Worm (Caenorhabditis elegans) whole organism, late embryonic: Measurements from ENCODE around the gene ccep-135.
A peak's percentile ranks its signal among the peaks of the same experiment; 100 is the strongest.

Source experiments
- C38D4.7 ChIP-seq: fragments of 200-800 bp; sonication (Bioruptor generic); optimal IDR thresholded peaks from 2 replicates; lab custom pipeline; 2018; ENCODE audit warnings: mild to moderate bottlenecking, missing genetic modification characterization, moderate library complexity, missing compliant biosample characterization
- F13H6.1 ChIP-seq: sonication (generic microtip); optimal IDR thresholded peaks from 2 replicates; lab custom pipeline; 2016; ENCODE audit warnings: missing genetic modification characterization, missing compliant biosample characterization
- T23F11.4 ChIP-seq: fragments of 200-800 bp; sonication (Bioruptor generic); optimal IDR thresholded peaks from 2 replicates; lab custom pipeline; 2018; ENCODE audit warnings: mild to moderate bottlenecking, missing genetic modification characterization, missing compliant biosample characterization
- Y22D7AL.16 ChIP-seq: sonication (generic microtip); optimal IDR thresholded peaks from 2 replicates; lab custom pipeline; 2016; ENCODE audit warnings: missing genetic modification characterization, missing compliant biosample characterization
- ama-1 ChIP-seq: fragments of 150-350 bp; optimal IDR thresholded peaks from 2 replicates; lab custom pipeline; 2014
- ceh-18 ChIP-seq: sonication (generic microtip); optimal IDR thresholded peaks from 2 replicates; lab custom pipeline; 2016; ENCODE audit warnings: missing genetic modification characterization, missing compliant biosample characterization
- ceh-30 ChIP-seq: fragments of 150-350 bp; optimal IDR thresholded peaks from 2 replicates; lab custom pipeline; 2014; ENCODE audit warnings: missing biosample characterization, missing genetic modification characterization
- ceh-34 ChIP-seq: sonication (generic microtip); optimal IDR thresholded peaks from 2 replicates; lab custom pipeline; 2016; ENCODE audit warnings: mild to moderate bottlenecking, missing genetic modification characterization, missing compliant biosample characterization
- ceh-45 ChIP-seq: fragments of 200-800 bp; sonication (Bioruptor generic); IDR thresholded peaks from 2 replicates; pipeline ENCODE4 v1.3.6; 2022; ENCODE audit warnings: missing genetic modification reagents, missing genetic modification characterization, missing compliant biosample characterization
- ceh-6 ChIP-seq: fragments of 200-800 bp; sonication (Bioruptor generic); optimal IDR thresholded peaks from 2 replicates; lab custom pipeline; 2018; ENCODE audit warnings: mild to moderate bottlenecking, missing genetic modification characterization, missing compliant biosample characterization
- ceh-9 ChIP-seq: sonication (generic microtip); optimal IDR thresholded peaks from 2 replicates; lab custom pipeline; 2016; ENCODE audit warnings: mild to moderate bottlenecking, missing genetic modification characterization, inconsistent platforms, missing compliant biosample characterization
- dve-1 ChIP-seq: sonication (generic microtip); optimal IDR thresholded peaks from 2 replicates; lab custom pipeline; 2017; ENCODE audit warnings: antibody characterized with exemption, mild to moderate bottlenecking, missing genetic modification characterization, missing compliant biosample characterization
- elt-4 ChIP-seq: sonication (generic microtip); optimal IDR thresholded peaks from 2 replicates; lab custom pipeline; 2016; ENCODE audit warnings: missing genetic modification characterization, missing compliant biosample characterization
- ets-4 ChIP-seq: sonication (generic microtip); optimal IDR thresholded peaks from 2 replicates; lab custom pipeline; 2016; ENCODE audit warnings: missing genetic modification characterization, missing compliant biosample characterization
- fax-1 ChIP-seq: sonication (generic microtip); optimal IDR thresholded peaks from 2 replicates; lab custom pipeline; 2016; ENCODE audit warnings: missing genotype, missing genetic modification characterization, missing compliant biosample characterization
- fkh-10 ChIP-seq: fragments of 150-350 bp; optimal IDR thresholded peaks from 2 replicates; lab custom pipeline; 2014; ENCODE audit warnings: missing biosample characterization, missing genetic modification reagents, missing genetic modification characterization
- fkh-6 ChIP-seq: sonication (generic microtip); optimal IDR thresholded peaks from 2 replicates; lab custom pipeline; 2016; ENCODE audit warnings: missing genetic modification characterization, missing compliant biosample characterization
- hlh-15 ChIP-seq: sonication (generic microtip); optimal IDR thresholded peaks from 2 replicates; lab custom pipeline; 2016; ENCODE audit warnings: missing genetic modification characterization, missing compliant biosample characterization
- hlh-6 ChIP-seq: sonication (generic microtip); optimal IDR thresholded peaks from 2 replicates; lab custom pipeline; 2016; ENCODE audit warnings: missing genotype, missing genetic modification characterization, missing compliant biosample characterization
- hlh-8 ChIP-seq: sonication (generic microtip); optimal IDR thresholded peaks from 2 replicates; lab custom pipeline; 2016; ENCODE audit warnings: missing genotype, missing genetic modification characterization, missing compliant biosample characterization
- lim-6 ChIP-seq: sonication (generic microtip); optimal IDR thresholded peaks from 2 replicates; lab custom pipeline; 2016; ENCODE audit warnings: missing genetic modification characterization, missing compliant biosample characterization
- lin-11 ChIP-seq: fragments of 200-800 bp; sonication (Bioruptor generic); optimal IDR thresholded peaks from 2 replicates; lab custom pipeline; 2018; ENCODE audit warnings: mild to moderate bottlenecking, missing genetic modification characterization, missing compliant biosample characterization
- madf-2 ChIP-seq: sonication (generic microtip); optimal IDR thresholded peaks from 2 replicates; lab custom pipeline; 2017; ENCODE audit warnings: missing genetic modification characterization, missing compliant biosample characterization
- mec-3 ChIP-seq: sonication (generic microtip); optimal IDR thresholded peaks from 2 replicates; lab custom pipeline; 2016; ENCODE audit warnings: borderline replicate concordance, missing genetic modification characterization, missing compliant biosample characterization
- npax-4 ChIP-seq: sonication (generic microtip); optimal IDR thresholded peaks from 2 replicates; lab custom pipeline; 2016; ENCODE audit warnings: missing genetic modification characterization, missing compliant biosample characterization
- odd-2 ChIP-seq: sonication (generic microtip); optimal IDR thresholded peaks from 2 replicates; lab custom pipeline; 2017; ENCODE audit warnings: antibody characterized with exemption, mild to moderate bottlenecking, missing genetic modification characterization, missing compliant biosample characterization
- pag-3 ChIP-seq: sonication (generic microtip); optimal IDR thresholded peaks from 2 replicates; lab custom pipeline; 2016; ENCODE audit warnings: missing compliant biosample characterization, missing genetic modification characterization, borderline replicate concordance
- pha-2 ChIP-seq: sonication (generic microtip); optimal IDR thresholded peaks from 2 replicates; lab custom pipeline; 2017; ENCODE audit warnings: mild to moderate bottlenecking, missing genetic modification characterization, missing compliant biosample characterization
- pqm-1 ChIP-seq: sonication (generic microtip); optimal IDR thresholded peaks from 2 replicates; lab custom pipeline; 2016; ENCODE audit warnings: missing genetic modification characterization, missing compliant biosample characterization
- pros-1 ChIP-seq: fragments of 150-350 bp; optimal IDR thresholded peaks from 2 replicates; lab custom pipeline; 2014; ENCODE audit warnings: missing biosample characterization, missing genetic modification reagents, missing genetic modification characterization
- rnt-1 ChIP-seq: sonication (generic microtip); optimal IDR thresholded peaks from 2 replicates; lab custom pipeline; 2016; ENCODE audit warnings: missing genetic modification characterization, missing compliant biosample characterization
- sox-4 ChIP-seq: sonication (generic microtip); optimal IDR thresholded peaks from 2 replicates; lab custom pipeline; 2017; ENCODE audit warnings: mild to moderate bottlenecking, missing genetic modification characterization, inconsistent platforms, missing compliant biosample characterization
- syd-9 ChIP-seq: sonication (generic microtip); optimal IDR thresholded peaks from 2 replicates; lab custom pipeline; 2016; ENCODE audit warnings: mild to moderate bottlenecking, missing genetic modification characterization, moderate library complexity, missing compliant biosample characterization
- tbx-7 ChIP-seq: sonication (generic microtip); optimal IDR thresholded peaks from 2 replicates; lab custom pipeline; 2016; ENCODE audit warnings: missing genotype, missing genetic modification characterization, missing compliant biosample characterization
- ttx-3 ChIP-seq: sonication (generic microtip); optimal IDR thresholded peaks from 2 replicates; lab custom pipeline; 2016; ENCODE audit warnings: missing genetic modification reagents, missing genetic modification characterization, missing compliant biosample characterization
- unc-42 ChIP-seq: sonication (generic microtip); optimal IDR thresholded peaks from 2 replicates; lab custom pipeline; 2016; ENCODE audit warnings: missing genotype, missing genetic modification characterization, missing compliant biosample characterization
- unc-86 ChIP-seq: sonication (generic microtip); optimal IDR thresholded peaks from 2 replicates; lab custom pipeline; 2016; ENCODE audit warnings: missing genetic modification characterization, missing compliant biosample characterization
- zip-5 ChIP-seq: sonication (generic microtip); optimal IDR thresholded peaks from 2 replicates; lab custom pipeline; 2016; ENCODE audit warnings: missing genetic modification characterization, missing compliant biosample characterization
- ztf-16 ChIP-seq: sonication (generic microtip); optimal IDR thresholded peaks from 2 replicates; lab custom pipeline; 2017; ENCODE audit warnings: missing genetic modification characterization, missing compliant biosample characterization

Gene ccep-135

DNA sequence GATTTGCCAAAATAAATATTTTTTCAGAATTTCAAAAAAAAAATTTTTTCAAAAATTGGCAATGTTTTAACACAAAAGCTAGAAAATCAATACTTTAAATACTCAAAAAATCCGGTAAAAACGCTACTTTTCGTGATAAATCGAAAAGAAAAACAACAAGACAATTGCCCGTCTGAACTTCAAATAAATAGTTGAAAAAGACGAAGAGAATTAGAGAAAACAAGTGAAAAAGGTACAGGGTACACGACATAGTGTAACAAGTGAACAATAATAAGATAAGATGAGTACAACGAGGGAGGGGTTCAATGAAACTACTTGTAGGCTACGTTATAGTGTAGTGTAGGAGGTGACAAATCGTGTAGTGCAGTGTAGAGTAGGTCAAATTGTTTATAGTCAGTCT is 12.9 kb downstream of the ccep-135 start:
- TF ChIP-seq ceh-45 (no peak), pag-3 (tag; lab: Kevin White, UChicago) (no peak), lin-11 (tag; lab: Kevin White, UChicago) (no peak), ztf-16 (tag; lab: Kevin White, UChicago) (no peak), ceh-30 (tag; lab: Kevin White, UChicago) (peak; percentile 97), ceh-9 (tag; lab: Kevin White, UChicago) (no peak), pros-1 (no peak), hlh-15 (no peak)

ce11 chrIII:3105212-3105611 is 13.5 kb downstream of the ccep-135 start:
- no peak for TF ChIP-seq pag-3 (tag; lab: Kevin White, UChicago)
- TF ChIP-seq ceh-9 (tag; lab: Kevin White, UChicago), result no peak
- no peak for TF ChIP-seq rnt-1 (tag; lab: Kevin White, UChicago)
- TF ChIP-seq ets-4 (tag; lab: Kevin White, UChicago), result no peak
- no peak for TF ChIP-seq tbx-7 (tag; lab: Kevin White, UChicago)
- TF ChIP-seq pha-2 (tag; lab: Kevin White, UChicago), result no peak
- no peak for TF ChIP-seq ceh-34
- no peak for TF ChIP-seq fkh-6
- no peak for TF ChIP-seq ceh-18 (tag; lab: Kevin White, UChicago)
- no peak for TF ChIP-seq sox-4 (tag; lab: Kevin White, UChicago)
- TF ChIP-seq, all 69 proteins: peak for 0

DNA sequence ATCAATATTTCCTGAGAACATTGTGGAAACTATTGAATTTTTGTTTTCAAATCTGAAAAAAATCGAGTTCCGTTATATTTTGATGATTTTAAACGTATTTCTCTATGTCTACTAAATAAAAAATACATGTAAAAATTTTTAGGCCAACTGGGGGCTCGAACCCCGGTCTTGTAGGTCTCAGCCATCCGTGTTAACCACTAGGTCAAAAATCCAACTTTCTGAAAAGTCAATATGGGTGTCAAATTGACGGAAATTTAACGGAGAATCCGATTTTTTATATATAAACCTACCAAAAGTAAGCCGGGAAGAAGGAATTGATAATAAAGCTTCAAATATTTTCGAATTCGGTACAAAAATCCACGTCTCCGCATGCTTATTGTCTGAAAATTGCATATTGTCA is 14.6 kb downstream of the ccep-135 start:
- TF ChIP-seq Y22D7AL.16, result no peak

ce11 chrIII:3107530-3107929 is 15.9 kb downstream of the ccep-135 start:
- TF ChIP-seq unc-86 (tag; lab: Kevin White, UChicago), result no peak
- TF ChIP-seq unc-42 (tag; lab: Kevin White, UChicago), result no peak
- TF ChIP-seq ztf-16 (tag; lab: Kevin White, UChicago), result no peak
- TF ChIP-seq elt-4 (tag; lab: Kevin White, UChicago), result no peak
- TF ChIP-seq fkh-10 (GFP tag; lab: Kevin White, UChicago), result no peak
- TF ChIP-seq odd-2, result no peak
- no peak for TF ChIP-seq F13H6.1 (tag; lab: Kevin White, UChicago)
- no peak for TF ChIP-seq ama-1 (lab: Kevin White, UChicago)
- no peak for TF ChIP-seq ttx-3 (tag; lab: Kevin White, UChicago)
- TF ChIP-seq ceh-9 (tag; lab: Kevin White, UChicago), result no peak

DNA sequence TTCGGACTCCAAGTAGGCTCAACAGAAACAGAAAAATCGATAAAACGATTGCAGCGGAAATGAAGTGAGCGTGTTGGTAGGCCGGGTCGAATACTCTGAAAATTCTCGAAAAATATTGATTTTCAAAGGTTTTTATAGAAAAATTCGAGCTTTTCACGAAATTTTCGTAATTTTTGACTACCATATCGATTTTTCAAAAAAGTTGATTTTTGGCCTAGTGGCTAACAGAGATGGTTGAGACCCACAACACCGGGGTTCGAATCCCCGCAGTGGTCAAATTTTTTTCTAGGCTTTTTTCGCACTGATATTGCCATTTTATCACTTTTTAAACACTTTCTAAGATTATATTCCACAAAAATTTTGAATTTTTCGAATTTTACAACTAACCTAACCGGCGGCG is 17.1 kb downstream of the ccep-135 start:
- TF ChIP-seq fax-1 (tag; lab: Kevin White, UChicago) (no peak), lim-6 (tag; lab: Kevin White, UChicago) (no peak), zip-5 (tag; lab: Kevin White, UChicago) (no peak), ceh-6 (GFP tag; lab: Kevin White, UChicago) (no peak), unc-86 (tag; lab: Kevin White, UChicago) (no peak), mec-3 (tag; lab: Kevin White, UChicago) (no peak), C38D4.7 (GFP tag; lab: Kevin White, UChicago) (no peak), syd-9 (tag; lab: Kevin White, UChicago) (no peak), ets-4 (tag; lab: Kevin White, UChicago) (no peak), T23F11.4 (GFP tag; lab: Kevin White, UChicago) (no peak), hlh-8 (tag; lab: Kevin White, UChicago) (no peak), madf-2 (tag; lab: Kevin White, UChicago) (no peak), pqm-1 (tag; lab: Kevin White, UChicago) (no peak), hlh-6 (tag; lab: Kevin White, UChicago) (no peak), dve-1 (no peak), hlh-15 (no peak), npax-4 (tag; lab: Kevin White, UChicago) (no peak)
